Worm (Caenorhabditis elegans) whole organism, mixed stage, embryonic: ENCODE measurements around the gene H37A05.4.

ENCODE experiments used
- M03D4.4 ChIP-seq: sonication (generic microtip); optimal IDR thresholded peaks from 2 replicates; lab custom pipeline; 2017; ENCODE audit warnings: mild to moderate bottlenecking, missing genetic modification characterization, missing compliant biosample characterization
- ces-1 ChIP-seq: fragments of 150-350 bp; optimal IDR thresholded peaks from 2 replicates; lab custom pipeline; 2014; ENCODE audit warnings: missing biosample characterization, missing genetic modification reagents, missing genetic modification characterization
- elt-1 ChIP-seq: sonication (generic microtip); optimal IDR thresholded peaks from 2 replicates; lab custom pipeline; 2017; ENCODE audit warnings: missing genetic modification characterization, mild to moderate bottlenecking, missing compliant biosample characterization, antibody characterized with exemption, moderate library complexity, borderline replicate concordance; ENCODE audit not compliant: insufficient read depth
- lsy-2 ChIP-seq: fragments of 150-350 bp; optimal IDR thresholded peaks from 2 replicates; lab custom pipeline; 2014; ENCODE audit warnings: missing biosample characterization, missing genetic modification characterization
- nhr-12 ChIP-seq: fragments of 150-350 bp; optimal IDR thresholded peaks from 2 replicates; lab custom pipeline; 2014; ENCODE audit warnings: missing biosample characterization, missing genetic modification characterization
- nhr-237 ChIP-seq: fragments of 150-350 bp; optimal IDR thresholded peaks from 2 replicates; lab custom pipeline; 2014; ENCODE audit warnings: missing biosample characterization, missing genetic modification characterization
- nhr-76 ChIP-seq: sonication (generic microtip); optimal IDR thresholded peaks from 2 replicates; lab custom pipeline; 2017; ENCODE audit warnings: missing biosample characterization, missing genetic modification characterization
- sem-2 ChIP-seq: fragments of 200-800 bp; sonication (Bioruptor generic); optimal IDR thresholded peaks from 2 replicates; lab custom pipeline; 2018; ENCODE audit warnings: mild to moderate bottlenecking, missing genetic modification characterization, missing compliant biosample characterization
- snpc-4 ChIP-seq: fragments of 150-350 bp; optimal IDR thresholded peaks from 2 replicates; lab custom pipeline; 2014; ENCODE audit warnings: missing biosample characterization, missing genetic modification characterization
- unc-120 ChIP-seq: sonication (generic microtip); optimal IDR thresholded peaks from 2 replicates; lab custom pipeline; 2017; ENCODE audit warnings: missing genetic modification characterization, missing compliant biosample characterization; ENCODE audit not compliant: poor library complexity, severe bottlenecking
- unc-39 ChIP-seq: fragments of 150-350 bp; optimal IDR thresholded peaks from 2 replicates; lab custom pipeline; 2014; ENCODE audit warnings: missing biosample characterization, missing genetic modification characterization
- ztf-11 ChIP-seq: fragments of 150-350 bp; optimal IDR thresholded peaks from 2 replicates; lab custom pipeline; 2014; ENCODE audit warnings: missing biosample characterization, missing genetic modification characterization

- TF ChIP-seq nhr-237 (tag; lab: Kevin White, UChicago) (no peak), elt-1 (no peak), nhr-12 (tag; lab: Kevin White, UChicago) (no peak), unc-39 (tag; lab: Kevin White, UChicago) (no peak), ztf-11 (tag; lab: Kevin White, UChicago) (no peak), nhr-76 (tag; lab: Kevin White, UChicago) (no peak), unc-120 (tag; lab: Kevin White, UChicago) (no peak), ces-1 (GFP tag; lab: Kevin White, UChicago) (no peak), sem-2 (GFP tag; lab: Kevin White, UChicago) (no peak), snpc-4 (no peak), lsy-2 (no peak), M03D4.4 (tag; lab: Kevin White, UChicago) (no peak)
Measured at ce11 chrV:13690276-13690675, 40.7 kb upstream of the H37A05.4 start.
